Fruit fly (Drosophila melanogaster) whole organism, embryonic: ENCODE measurements around the gene CG15160.

ENCODE experiments used
- Atf-2 ChIP-seq: fragments of 200-800 bp; sonication (Bioruptor generic); optimal IDR thresholded peaks from 2 replicates; lab custom pipeline; 2016; ENCODE audit warnings: missing biosample characterization, missing genetic modification characterization
- CG1024 ChIP-seq: fragments of 200-800 bp; sonication (Bioruptor generic); IDR thresholded peaks from 2 replicates; pipeline ENCODE4 v1.3.6; 2022; ENCODE audit warnings: missing biosample characterization, missing genetic modification characterization
- CG11093 ChIP-seq: fragments of 200-800 bp; sonication (Bioruptor generic); IDR thresholded peaks from 3 replicates; pipeline ENCODE4 v1.3.6; 2022; ENCODE audit warnings: missing biosample characterization, missing genetic modification characterization
- CG14441 ChIP-seq: fragments of 200-800 bp; sonication (Bioruptor generic); IDR thresholded peaks from 2 replicates; pipeline ENCODE4 v1.3.6; 2022; ENCODE audit warnings: missing biosample characterization, missing genetic modification characterization
- CG1529 ChIP-seq: fragments of 200-800 bp; sonication (Bioruptor generic); optimal IDR thresholded peaks from 3 replicates; lab custom pipeline; 2018; ENCODE audit warnings: missing biosample characterization, missing genetic modification characterization
- CG1832 ChIP-seq: fragments of 200-800 bp; sonication (Bioruptor generic); optimal IDR thresholded peaks from 2 replicates; lab custom pipeline; 2017; ENCODE audit warnings: missing biosample characterization, mild to moderate bottlenecking, missing genetic modification characterization, inconsistent platforms
- CG2678 ChIP-seq: fragments of 200-800 bp; sonication (Bioruptor generic); optimal IDR thresholded peaks from 3 replicates; lab custom pipeline; 2019; ENCODE audit warnings: missing biosample characterization, mild to moderate bottlenecking, missing genetic modification characterization, moderate library complexity
- CG2875 ChIP-seq: fragments of 200-800 bp; sonication (Bioruptor generic); optimal IDR thresholded peaks from 2 replicates; lab custom pipeline; 2017; ENCODE audit warnings: missing biosample characterization, mild to moderate bottlenecking, missing genetic modification characterization, missing genetic modification reagents
- CG4282 ChIP-seq: fragments of 200-800 bp; sonication (Bioruptor generic); optimal IDR thresholded peaks from 2 replicates; lab custom pipeline; 2016; ENCODE audit warnings: missing biosample characterization, missing genetic modification characterization
- CG6689 ChIP-seq: fragments of 200-800 bp; sonication (Bioruptor generic); IDR thresholded peaks from 2 replicates; pipeline ENCODE4 v1.3.6; 2022; ENCODE audit warnings: missing biosample characterization, missing genetic modification characterization
- CG7987 ChIP-seq: fragments of 200-800 bp; sonication (Bioruptor generic); optimal IDR thresholded peaks from 2 replicates; lab custom pipeline; 2018; ENCODE audit warnings: missing biosample characterization, mild to moderate bottlenecking, missing genetic modification characterization, moderate library complexity
- CG9609 ChIP-seq: fragments of 200-800 bp; sonication (Bioruptor generic); optimal IDR thresholded peaks from 3 replicates; lab custom pipeline; 2016; ENCODE audit warnings: missing biosample characterization, missing genetic modification characterization
- CHES-1-like ChIP-seq: fragments of 200-800 bp; sonication (Bioruptor generic); optimal IDR thresholded peaks from 2 replicates; lab custom pipeline; 2016; ENCODE audit warnings: missing biosample characterization, missing genetic modification characterization
- CkIIα-i1 ChIP-seq: fragments of 200-800 bp; sonication (Bioruptor generic); IDR thresholded peaks from 2 replicates; pipeline ENCODE4 v1.3.6; 2022; ENCODE audit warnings: missing biosample characterization, missing genetic modification characterization
- CoRest ChIP-seq: fragments of 200-800 bp; sonication (Bioruptor generic); optimal IDR thresholded peaks from 3 replicates; lab custom pipeline; 2018; ENCODE audit warnings: missing biosample characterization, mild to moderate bottlenecking, missing genetic modification characterization, moderate library complexity
- Dad ChIP-seq: fragments of 200-800 bp; sonication (Bioruptor generic); optimal IDR thresholded peaks from 3 replicates; lab custom pipeline; 2016; ENCODE audit warnings: missing biosample characterization, missing genetic modification characterization
- Dip2 ChIP-seq: fragments of 200-800 bp; sonication (Bioruptor generic); IDR thresholded peaks from 2 replicates; pipeline ENCODE4 v1.3.6; 2022; ENCODE audit warnings: missing biosample characterization, missing genetic modification characterization
- E2f1 ChIP-seq: fragments of 200-800 bp; sonication (Bioruptor generic); IDR thresholded peaks from 2 replicates; pipeline ENCODE4 v1.3.6; 2022; ENCODE audit warnings: missing biosample characterization, missing genetic modification characterization
- HLH3B ChIP-seq: fragments of 200-800 bp; sonication (Bioruptor generic); IDR thresholded peaks from 2 replicates; pipeline ENCODE4 v1.3.6; 2022; ENCODE audit warnings: missing biosample characterization, missing genetic modification characterization
- HLH4C ChIP-seq: fragments of 200-800 bp; sonication (Bioruptor generic); IDR thresholded peaks from 3 replicates; pipeline ENCODE4 v1.3.6; 2022; ENCODE audit warnings: missing biosample characterization, missing genetic modification characterization; ENCODE audit not compliant: partially characterized antibody
- HLHmδ ChIP-seq: fragments of 200-800 bp; sonication (Bioruptor generic); optimal IDR thresholded peaks from 2 replicates; lab custom pipeline; 2018; ENCODE audit warnings: missing biosample characterization, mild to moderate bottlenecking, missing genetic modification characterization, moderate library complexity
- Hr78 ChIP-seq, 2 experiments: fragments of 200-800 bp in 1 of 2; fragments of >200 bp in 1 of 2; sonication (Bioruptor generic) in 1 of 2; optimal IDR thresholded peaks; 2 replicates each; lab custom pipeline; 2017 to 2019; ENCODE audit warnings: missing biosample characterization in 2 of 2, missing genetic modification characterization in 2 of 2, mild to moderate bottlenecking in 1 of 2, moderate library complexity in 1 of 2
- MBD-R2 ChIP-seq: fragments of 200-800 bp; sonication (Bioruptor generic); IDR thresholded peaks from 2 replicates; pipeline ENCODE4 v1.3.6; 2022; ENCODE audit warnings: missing biosample characterization, missing genetic modification characterization
- MTF-1 ChIP-seq: fragments of 200-800 bp; sonication (Bioruptor generic); optimal IDR thresholded peaks from 2 replicates; lab custom pipeline; 2018; ENCODE audit warnings: missing biosample characterization, mild to moderate bottlenecking, missing genetic modification characterization, borderline replicate concordance
- Nf-YB ChIP-seq: fragments of 200-800 bp; sonication (Bioruptor generic); optimal IDR thresholded peaks from 3 replicates; lab custom pipeline; 2019; ENCODE audit warnings: missing biosample characterization, mild to moderate bottlenecking, missing genetic modification characterization, moderate library complexity
- Poxn ChIP-seq: fragments of 200-800 bp; sonication (Bioruptor generic); IDR thresholded peaks from 2 replicates; pipeline ENCODE4 v1.3.6; 2022; ENCODE audit warnings: missing biosample characterization, missing genetic modification characterization
- Rx ChIP-seq: fragments of 200-800 bp; sonication (Bioruptor generic); IDR thresholded peaks from 2 replicates; pipeline ENCODE4 v1.3.6; 2022; ENCODE audit warnings: missing biosample characterization, missing genetic modification characterization
- Six4 ChIP-seq: fragments of 200-800 bp; sonication (Bioruptor generic); optimal IDR thresholded peaks from 2 replicates; lab custom pipeline; 2016; ENCODE audit warnings: missing biosample characterization, missing genetic modification characterization
- Tbp ChIP-seq: fragments of >200 bp; optimal IDR thresholded peaks from 2 replicates; lab custom pipeline; 2018; ENCODE audit warnings: missing biosample characterization, missing genetic modification characterization
- ase ChIP-seq: fragments of 200-800 bp; sonication (Bioruptor generic); IDR thresholded peaks from 3 replicates; pipeline ENCODE4 v1.3.6; 2022; ENCODE audit warnings: missing biosample characterization, missing genetic modification characterization
- ash1 ChIP-seq: fragments of 200-800 bp; sonication (Bioruptor generic); optimal IDR thresholded peaks from 2 replicates; lab custom pipeline; 2018; ENCODE audit warnings: missing biosample characterization, mild to moderate bottlenecking, missing genetic modification characterization
- disco-r ChIP-seq: fragments of 200-800 bp; sonication (Bioruptor generic); optimal IDR thresholded peaks from 2 replicates; lab custom pipeline; 2016; ENCODE audit warnings: missing biosample characterization, missing genetic modification characterization
- en ChIP-seq: fragments of 200-800 bp; sonication (Bioruptor generic); optimal IDR thresholded peaks from 2 replicates; lab custom pipeline; 2016; ENCODE audit warnings: missing biosample characterization, missing genetic modification characterization
- eve ChIP-seq, 2 experiments: fragments of >200 bp; optimal IDR thresholded peaks; 2 replicates each; lab custom pipeline; 2017; ENCODE audit warnings: missing biosample characterization in 2 of 2, missing genetic modification characterization in 2 of 2
- ftz-f1 ChIP-seq: fragments of 200-800 bp; sonication (Bioruptor generic); optimal IDR thresholded peaks from 2 replicates; lab custom pipeline; 2016; ENCODE audit warnings: missing biosample characterization, missing genetic modification characterization
- gcm2 ChIP-seq: fragments of 200-800 bp; sonication (Bioruptor generic); optimal IDR thresholded peaks from 2 replicates; lab custom pipeline; 2016; ENCODE audit warnings: missing biosample characterization, missing genetic modification characterization
- gsb ChIP-seq: fragments of 200-800 bp; sonication (Bioruptor generic); IDR thresholded peaks from 2 replicates; pipeline ENCODE4 v1.3.6; 2022; ENCODE audit warnings: missing biosample characterization, missing genetic modification characterization
- ham ChIP-seq: fragments of 200-800 bp; sonication (Bioruptor generic); IDR thresholded peaks from 2 replicates; pipeline ENCODE4 v1.3.6; 2022; ENCODE audit warnings: missing biosample characterization, missing genetic modification characterization
- ind ChIP-seq: fragments of 200-800 bp; sonication (Bioruptor generic); optimal IDR thresholded peaks from 3 replicates; lab custom pipeline; 2016; ENCODE audit warnings: missing biosample characterization, missing genetic modification characterization
- jing ChIP-seq: fragments of 200-800 bp; sonication (Bioruptor generic); optimal IDR thresholded peaks from 2 replicates; lab custom pipeline; 2018; ENCODE audit warnings: missing biosample characterization, mild to moderate bottlenecking, missing genetic modification characterization
- jumu ChIP-seq: fragments of 200-800 bp; sonication (Bioruptor generic); optimal IDR thresholded peaks from 3 replicates; lab custom pipeline; 2016; ENCODE audit warnings: missing biosample characterization, missing genetic modification characterization
- mld ChIP-seq: fragments of 200-800 bp; sonication (Bioruptor generic); IDR thresholded peaks from 3 replicates; pipeline ENCODE4 v1.3.6; 2022; ENCODE audit warnings: missing biosample characterization, missing genetic modification characterization; ENCODE audit not compliant: partially characterized antibody
- nmo ChIP-seq: fragments of 200-800 bp; sonication (Bioruptor generic); optimal IDR thresholded peaks from 2 replicates; lab custom pipeline; 2018; ENCODE audit warnings: missing biosample characterization, mild to moderate bottlenecking, missing genetic modification characterization, moderate library complexity
- ranshi ChIP-seq: fragments of 200-800 bp; sonication (Bioruptor generic); IDR thresholded peaks from 2 replicates; pipeline ENCODE4 v1.3.6; 2022; ENCODE audit warnings: missing biosample characterization, missing genetic modification characterization
- scrt ChIP-seq: fragments of 200-800 bp; sonication (Bioruptor generic); optimal IDR thresholded peaks from 2 replicates; lab custom pipeline; 2018; ENCODE audit warnings: missing biosample characterization, mild to moderate bottlenecking, missing genetic modification characterization, moderate library complexity
- seq ChIP-seq: fragments of 200-800 bp; sonication (Bioruptor generic); IDR thresholded peaks from 2 replicates; pipeline ENCODE4 v1.3.6; 2022; ENCODE audit warnings: missing biosample characterization, missing genetic modification characterization
- sisA ChIP-seq: fragments of 200-800 bp; sonication (Bioruptor generic); IDR thresholded peaks from 2 replicates; pipeline ENCODE4 v1.3.6; 2022; ENCODE audit warnings: missing biosample characterization, missing genetic modification characterization
- tgo ChIP-seq: fragments of 200-800 bp; sonication (Bioruptor generic); IDR thresholded peaks from 3 replicates; pipeline ENCODE4 v1.3.6; 2022; ENCODE audit warnings: missing biosample characterization, missing genetic modification characterization
- toy ChIP-seq: fragments of 200-800 bp; sonication (Bioruptor generic); IDR thresholded peaks from 2 replicates; pipeline ENCODE4 v1.3.6; 2022; ENCODE audit warnings: missing biosample characterization, missing genetic modification characterization
- trh ChIP-seq: fragments of 200-800 bp; sonication (Bioruptor generic); optimal IDR thresholded peaks from 2 replicates; lab custom pipeline; 2016; ENCODE audit warnings: missing biosample characterization, missing genetic modification characterization
- tup ChIP-seq: fragments of 200-800 bp; sonication (Bioruptor generic); optimal IDR thresholded peaks from 2 replicates; lab custom pipeline; 2016; ENCODE audit warnings: missing biosample characterization, mild to moderate bottlenecking, missing genetic modification characterization, moderate library complexity

The CG15160 gene

dm6 chr2L:18626987-18627386 lies 36.3 kb downstream of the CG15160 start (continued):
- peak; percentile 56 for TF ChIP-seq CG9609
- TF ChIP-seq HLH3B (GFP tag; lab: Robert Waterston, UW), result peak; percentile 75; the same call in 1 of the 2 replicates
- peak; percentile 76 for TF ChIP-seq disco-r (GFP tag; lab: Kevin White, UChicago)
- TF ChIP-seq Dad, result peak; percentile 75
- TF ChIP-seq jumu (GFP tag; lab: Kevin White, UChicago), result peak; percentile 46
- peak; percentile 74 for TF ChIP-seq Nf-YB (GFP tag; lab: Kevin White, UChicago)
- TF ChIP-seq seq (GFP tag; lab: Robert Waterston, UW), result peak; percentile 81; the same call in 1 of the 2 replicates
- TF ChIP-seq Six4 (GFP tag; lab: Kevin White, UChicago), result peak; percentile 48
- TF ChIP-seq tup (GFP tag; lab: Kevin White, UChicago), result peak; percentile 47
- TF ChIP-seq en, result peak; percentile 75
- TF ChIP-seq CG6689 (GFP tag; lab: Robert Waterston, UW), result peak; percentile 46; the same call in 1 of the 2 replicates
- no peak for TF ChIP-seq jing (GFP tag; lab: Kevin White, UChicago)
- TF ChIP-seq CG1832 (GFP tag; lab: Kevin White, UChicago), result no peak
- TF ChIP-seq mld (GFP tag; lab: Robert Waterston, UW), result no peak
- TF ChIP-seq HLH4C (GFP tag; lab: Robert Waterston, UW), result no peak
- TF ChIP-seq tgo (GFP tag; lab: Robert Waterston, UW), result peak; percentile 34; the same call in 2 of the 3 replicates
- peak; percentile 21 for TF ChIP-seq nmo (GFP tag; lab: Kevin White, UChicago)
- peak; percentile 11 for TF ChIP-seq ind (GFP tag; lab: Kevin White, UChicago)
- TF ChIP-seq toy (GFP tag; lab: Robert Waterston, UW), result 0 out of 2 replicates have a peak, but pooled peaks have one; percentile 26
- peak; percentile 87 for TF ChIP-seq CG2678
- peak; percentile 61 for TF ChIP-seq ash1 (GFP tag; lab: Kevin White, UChicago)
- TF ChIP-seq CG1024 (GFP tag; lab: Robert Waterston, UW), result peak; percentile 40; the same call in 1 of the 2 replicates
- TF ChIP-seq ase (GFP tag; lab: Robert Waterston, UW), result no peak
- TF ChIP-seq Dip2 (GFP tag; lab: Robert Waterston, UW), result no peak
- peak; percentile 79 for TF ChIP-seq trh
- TF ChIP-seq CG2875, result peak; percentile 92
- no peak for TF ChIP-seq sisA
- peak; percentile 54; the same call in 1 of the 3 replicates for TF ChIP-seq CG11093 (GFP tag; lab: Robert Waterston, UW)
- TF ChIP-seq CG4282, result peak; percentile 56
- peak; percentile 74 for TF ChIP-seq MTF-1
- TF ChIP-seq scrt, result peak; percentile 78
- TF ChIP-seq CkIIα-i1 (GFP tag; lab: Robert Waterston, UW), result 0 out of 2 replicates have a peak, but pooled peaks have one; percentile 26
- no peak for TF ChIP-seq Poxn
- peak; percentile 31; the same call in 1 of the 2 replicates for TF ChIP-seq ham
- peak; percentile 73 for TF ChIP-seq CoRest (tag; lab: Kevin White, UChicago)
- peak; percentile 10 for TF ChIP-seq gcm2
- peak; percentile 81 for TF ChIP-seq CG1529 (GFP tag; lab: Kevin White, UChicago)
- TF ChIP-seq Rx (GFP tag; lab: Robert Waterston, UW), result no peak
- TF ChIP-seq CHES-1-like (GFP tag; lab: Kevin White, UChicago), result peak; percentile 93
- TF ChIP-seq E2f1 (GFP tag; lab: Robert Waterston, UW), result peak; percentile 42; the same call in 1 of the 2 replicates
- no peak for TF ChIP-seq Tbp
- TF ChIP-seq MBD-R2 (GFP tag; lab: Robert Waterston, UW), result peak; percentile 10; the same call in 1 of the 2 replicates
- peak; percentile 78; the same call in 1 of the 2 replicates for TF ChIP-seq ranshi
- TF ChIP-seq HLHmδ (GFP tag; lab: Kevin White, UChicago), result no peak
- TF ChIP-seq CG14441, result 0 out of 2 replicates have a peak, but pooled peaks have one; percentile 24
- peak in 1 of 2 experiments; percentile 69 for TF ChIP-seq Hr78 (GFP tag; optimal IDR thresholded peaks at IDR 0.05; lab: Kevin White, UChicago)
- peak; percentile 81 for TF ChIP-seq Atf-2 (GFP tag; lab: Kevin White, UChicago)
- TF ChIP-seq CG7987 (GFP tag; lab: Kevin White, UChicago), result peak; percentile 93
- TF ChIP-seq eve (GFP tag; optimal IDR thresholded peaks at IDR 0.05; lab: Kevin White, UChicago), result peak in 1 of 2 experiments; percentile 72
- TF ChIP-seq gsb (GFP tag; lab: Robert Waterston, UW), result peak; percentile 51
- TF ChIP-seq ftz-f1, result peak; percentile 65
